Fruit fly (Drosophila melanogaster): ENCODE data around the gene CG43703.

CG43703 gene

dm6 chr2L:3803466-3804143 is 38.3 kb downstream of the CG43703 start, which contains the start of gene Reph (continued):
- TF ChIP-seq CG7928 (GFP tag; optimal IDR thresholded peaks at IDR 0.05) (no peak), CG1832 (GFP tag; optimal IDR thresholded peaks at IDR 0.05) (peak; percentile 88), danr (GFP tag; IDR thresholded peaks at IDR 0.05) (no peak), pros (GFP tag; optimal IDR thresholded peaks at IDR 0.05) (peak; percentile 82), CG30403 (GFP tag; optimal IDR thresholded peaks at IDR 0.05) (no peak), CG33557 (GFP tag; optimal IDR thresholded peaks at IDR 0.05) (peak; percentile 12), TFAM (GFP tag; optimal IDR thresholded peaks at IDR 0.05) (no peak), lab (GFP tag; optimal IDR thresholded peaks at IDR 0.05) (peak; percentile 69), pzg (GFP tag; optimal IDR thresholded peaks at IDR 0.05) (peak; percentile 13), sr (GFP tag; IDR thresholded peaks at IDR 0.05) (peak; percentile 52; the same call in 1 of the 3 replicates), Optix (GFP tag; IDR thresholded peaks at IDR 0.05) (no peak), ac (GFP tag; optimal IDR thresholded peaks at IDR 0.05) (no peak), ttk (GFP tag; IDR thresholded peaks at IDR 0.05) (no peak), grau (tag; optimal IDR thresholded peaks at IDR 0.05) (no peak), Hr51 (GFP tag; optimal IDR thresholded peaks at IDR 0.05) (no peak), CG18599 (GFP tag; optimal IDR thresholded peaks at IDR 0.05) (peak; percentile 33), zf30C (GFP tag; optimal IDR thresholded peaks at IDR 0.05) (no peak), CG30431 (GFP tag; optimal IDR thresholded peaks at IDR 0.05) (no peak), chinmo (GFP tag; IDR thresholded peaks at IDR 0.05; ENCODE audit: partially characterized antibody) (peak; percentile 67; the same call in 1 of the 4 replicates), CG10979 (tag; optimal IDR thresholded peaks at IDR 0.05) (no peak), CG10565 (GFP tag; optimal IDR thresholded peaks at IDR 0.05) (no peak), hb (GFP tag; IDR thresholded peaks at IDR 0.05; ENCODE audit: partially characterized antibody) (no peak), Opbp (GFP tag; IDR thresholded peaks at IDR 0.05; ENCODE audit: partially characterized antibody) (no peak), CG4424 (GFP tag; optimal IDR thresholded peaks at IDR 0.05) (no peak), CG7963 (GFP tag; IDR thresholded peaks at IDR 0.05; ENCODE audit: partially characterized antibody) (no peak), zen (tag; optimal IDR thresholded peaks at IDR 0.05) (no peak), dmrt99B (tag; optimal IDR thresholded peaks at IDR 0.05) (no peak), h (optimal IDR thresholded peaks at IDR 0.05) (no peak), Blimp-1 (GFP tag; optimal IDR thresholded peaks at IDR 0.05) (no peak), CG12071 (GFP tag; optimal IDR thresholded peaks at IDR 0.05) (peak; percentile 57), CG6791 (GFP tag; IDR thresholded peaks at IDR 0.05; ENCODE audit: partially characterized antibody) (no peak), CG10321 (GFP tag; IDR thresholded peaks at IDR 0.05) (peak; percentile 87), CG11247 (GFP tag; IDR thresholded peaks at IDR 0.05) (peak; percentile 25; the same call in 1 of the 2 replicates), CG6813 (GFP tag; optimal IDR thresholded peaks at IDR 0.05) (peak; percentile 22), CG17612 (GFP tag; IDR thresholded peaks at IDR 0.05) (no peak), CG10267 (tag; optimal IDR thresholded peaks at IDR 0.05) (no peak), Tbp (GFP tag; optimal IDR thresholded peaks at IDR 0.05) (no peak), mirr (GFP tag; optimal IDR thresholded peaks at IDR 0.05) (peak; percentile 61), otp (GFP tag; IDR thresholded peaks at IDR 0.05) (no peak), Sry-δ (GFP tag; optimal IDR thresholded peaks at IDR 0.05) (no peak), tin (GFP tag; optimal IDR thresholded peaks at IDR 0.05) (no peak), chm (GFP tag; IDR thresholded peaks at IDR 0.05) (peak; percentile 64), D (optimal IDR thresholded peaks at IDR 0.05) (no peak), D (GFP tag; optimal IDR thresholded peaks at IDR 0.05) (peak; percentile 8), CG12769 (tag; optimal IDR thresholded peaks at IDR 0.05) (peak; percentile 46), Jarid2 (GFP tag; optimal IDR thresholded peaks at IDR 0.05) (no peak), Hand (GFP tag; optimal IDR thresholded peaks at IDR 0.05) (peak; percentile 32), B-H1 (GFP tag; IDR thresholded peaks at IDR 0.05) (no peak), CG4854 (GFP tag; optimal IDR thresholded peaks at IDR 0.05) (no peak)

Measured in whole organism, embryonic.